Worm (Caenorhabditis elegans) whole organism, L2 larva: Measurements from ENCODE around the gene Y56A3A.2.

ENCODE experiments used
- aly-2 ChIP-seq: fragments of 150-350 bp; optimal IDR thresholded peaks from 2 replicates; lab custom pipeline; 2014; ENCODE audit warnings: missing biosample characterization, missing genetic modification characterization
- fos-1 ChIP-seq: fragments of 150-350 bp; optimal IDR thresholded peaks from 2 replicates; lab custom pipeline; 2014; ENCODE audit warnings: missing biosample characterization, missing genetic modification characterization
- lin-11 ChIP-seq: fragments of 150-350 bp; sonication (generic microtip); optimal IDR thresholded peaks from 2 replicates; lab custom pipeline; 2014; ENCODE audit warnings: missing biosample characterization, missing genetic modification characterization, inconsistent platforms, mixed read lengths
- mdl-1 ChIP-seq, 2 experiments: fragments of 150-350 bp in 1 of 2; sonication (generic microtip) in 1 of 2; optimal IDR thresholded peaks; 2 replicates each; lab custom pipeline; 2017; ENCODE audit warnings: missing biosample characterization in 2 of 2, missing genetic modification characterization in 2 of 2
- ztf-11 ChIP-seq: sonication (generic microtip); optimal IDR thresholded peaks from 2 replicates; lab custom pipeline; 2017; ENCODE audit warnings: missing biosample characterization, missing genetic modification characterization

- no peak for TF ChIP-seq mdl-1 (tag; optimal IDR thresholded peaks at IDR 0.05; lab: Kevin White, UChicago)
- TF ChIP-seq lin-11 (tag; lab: Kevin White, UChicago): no peak
- no peak for TF ChIP-seq fos-1
- TF ChIP-seq ztf-11 (tag; lab: Kevin White, UChicago): no peak
- no peak for TF ChIP-seq aly-2
These were observed 34.6 kb upstream of the Y56A3A.2 start for ce11 chrIII:11896652-11897051.
